Worm (Caenorhabditis elegans): ENCODE results near the gene pgm-1.
"Not testable (repeated sequence)": the region's sequence is repeated elsewhere in the genome, so short reads cannot be mapped to it uniquely, and the experiment has no call there.

pgm-1 gene

ce11 chrII:4928367-4928766 lies 39.1 kb downstream of the pgm-1 start:
- TF ChIP-seq T26A8.4 (GFP tag; IDR thresholded peaks at IDR 0.05): peak; percentile 73
- peak; percentile 12; the same call in 1 of the 2 replicates for TF ChIP-seq dmd-6 (GFP tag; IDR thresholded peaks at IDR 0.05)
- peak; percentile 92 for TF ChIP-seq arid-1 (GFP tag; conservative IDR thresholded peaks at IDR 0.05)
- TF ChIP-seq F44E2.7 (GFP tag; IDR thresholded peaks at IDR 0.05): peak; percentile 50; the same call in 1 of the 2 replicates
- peak; percentile 87; the same call in 1 of the 2 replicates for TF ChIP-seq Y105C5A.15 (GFP tag; IDR thresholded peaks at IDR 0.05)
- TF ChIP-seq zfp-3 (GFP tag; conservative IDR thresholded peaks at IDR 0.05): peak; percentile 70; the same call in 1 of the 2 replicates
- peak; percentile 70 for TF ChIP-seq lin-1 (GFP tag; IDR thresholded peaks at IDR 0.05)
- peak; percentile 76; the same call in 1 of the 2 replicates for TF ChIP-seq ZK337.2 (GFP tag; IDR thresholded peaks at IDR 0.05)
- peak; percentile 75; a peak in 2 of 4 replicates for TF ChIP-seq madf-5 (GFP tag; IDR thresholded peaks at IDR 0.05)
- peak; percentile 50; the same call in 1 of the 2 replicates for TF ChIP-seq mdt-29 (GFP tag; IDR thresholded peaks at IDR 0.05)
- peak; percentile 79; the same call in 1 of the 2 replicates for TF ChIP-seq pha-4 (GFP tag; IDR thresholded peaks at IDR 0.05)
- TF ChIP-seq pha-4 (tag; optimal IDR thresholded peaks at IDR 0.05): not testable (repeated sequence)
- TF ChIP-seq Y48G9A.11 (GFP tag; IDR thresholded peaks at IDR 0.05): peak; percentile 38; the same call in 1 of the 2 replicates
- peak; percentile 58; the same call in 1 of the 2 replicates for TF ChIP-seq madf-9 (GFP tag; conservative IDR thresholded peaks at IDR 0.05)
- TF ChIP-seq egl-43 (GFP tag; IDR thresholded peaks at IDR 0.05): peak; percentile 90
- 0 out of 2 replicates have a peak, but pooled peaks have one; percentile 18 for TF ChIP-seq zip-11 (GFP tag; IDR thresholded peaks at IDR 0.05)
- TF ChIP-seq vab-7 (GFP tag; IDR thresholded peaks at IDR 0.05): peak; percentile 82
- TF ChIP-seq snpc-1.2 (GFP tag; IDR thresholded peaks at IDR 0.05): peak; percentile 79
- TF ChIP-seq ceh-44 (GFP tag; IDR thresholded peaks at IDR 0.05): peak; percentile 76
- peak; percentile 81 for TF ChIP-seq lin-38 (GFP tag; IDR thresholded peaks at IDR 0.05)
- 0 out of 2 replicates have a peak, but pooled peaks have one; percentile 60 for TF ChIP-seq dmd-9 (GFP tag; IDR thresholded peaks at IDR 0.05)
- TF ChIP-seq php-3 (GFP tag; IDR thresholded peaks at IDR 0.05): 0 out of 2 replicates have a peak, but pooled peaks have one; percentile 39
- 0 out of 2 replicates have a peak, but pooled peaks have one; percentile 55 for TF ChIP-seq ctbp-1 (GFP tag; IDR thresholded peaks at IDR 0.05)
- 0 out of 2 replicates have a peak, but pooled peaks have one; percentile 15 for TF ChIP-seq lin-29 (GFP tag; IDR thresholded peaks at IDR 0.05)
- peak; percentile 82 for TF ChIP-seq dmd-8 (GFP tag; IDR thresholded peaks at IDR 0.05)
- peak; percentile 51; the same call in 1 of the 2 replicates for TF ChIP-seq nhr-42 (GFP tag; IDR thresholded peaks at IDR 0.05)
- peak; percentile 87 for TF ChIP-seq F26F4.8 (GFP tag; conservative IDR thresholded peaks at IDR 0.05)
- peak; percentile 88 for TF ChIP-seq tra-1 (GFP tag; IDR thresholded peaks at IDR 0.05)
- TF ChIP-seq mxl-2 (GFP tag; conservative IDR thresholded peaks at IDR 0.05): peak; percentile 70
- peak; percentile 93 for TF ChIP-seq lim-7 (GFP tag; IDR thresholded peaks at IDR 0.05)
- peak; percentile 59; the same call in 1 of the 2 replicates for TF ChIP-seq hmg-1.1 (GFP tag; IDR thresholded peaks at IDR 0.05)
- TF ChIP-seq D1046.2 (GFP tag; IDR thresholded peaks at IDR 0.05): peak; percentile 86

DNA sequence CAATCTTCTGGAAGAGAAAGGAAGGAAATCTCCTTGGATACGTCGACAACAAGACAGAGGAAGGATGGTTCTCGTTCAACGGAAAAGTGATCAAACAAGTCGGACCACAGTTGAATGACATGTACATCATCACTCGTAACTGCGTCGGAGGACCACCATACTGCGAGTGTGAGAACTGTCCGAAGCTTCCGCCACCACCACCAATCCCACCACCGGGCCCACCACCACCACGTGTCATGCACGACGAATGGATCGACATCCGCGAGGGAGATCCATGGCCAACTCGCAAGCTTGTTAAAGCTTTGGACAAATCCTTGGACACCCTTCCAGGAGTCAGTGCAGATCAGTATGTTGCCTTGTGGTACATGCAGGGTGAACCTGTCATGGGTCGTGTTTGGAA lies 42.0 kb downstream of the pgm-1 start:
- TF ChIP-seq dpl-1 (GFP tag; optimal IDR thresholded peaks at IDR 0.05) (no peak), unc-62 (GFP tag; optimal IDR thresholded peaks at IDR 0.05 in 1 of 2) (peak in 1 of 2 experiments; percentile 91), unc-62 (tag; optimal IDR thresholded peaks at IDR 0.05) (no peak)

DNA sequence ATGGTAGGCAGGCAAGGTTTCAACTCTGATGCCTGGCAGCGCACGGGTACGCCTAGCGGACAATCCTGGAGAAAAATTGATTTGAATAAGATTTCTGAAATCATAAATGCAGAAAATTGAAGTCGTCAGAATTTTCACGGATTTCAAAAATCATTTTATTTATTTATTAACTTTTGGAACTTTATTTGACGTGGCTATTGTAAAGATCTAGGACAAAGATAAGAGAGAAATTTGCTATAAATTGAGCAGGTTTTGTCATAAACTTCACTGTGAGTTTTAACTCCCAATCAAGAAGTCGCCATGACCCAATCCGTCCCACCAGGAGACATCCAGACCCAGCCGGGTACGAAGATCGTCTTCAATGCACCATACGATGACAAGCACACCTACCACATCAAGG lies 43.5 kb downstream of the pgm-1 start, which contains the start of gene msp-152:
Gene msp-152, plus strand, starts transcription at position 301 of the 400 bp plus-strand sequence.
- TF ChIP-seq hlh-11 (tag; optimal IDR thresholded peaks at IDR 0.05); gei-8 (GFP tag; optimal IDR thresholded peaks at IDR 0.05); nhr-102 (tag; optimal IDR thresholded peaks at IDR 0.05): not testable (repeated sequence)

All from whole organism, L4 larva.